Worm (Caenorhabditis elegans): ENCODE measurements around the gene nhr-211.

DNA sequence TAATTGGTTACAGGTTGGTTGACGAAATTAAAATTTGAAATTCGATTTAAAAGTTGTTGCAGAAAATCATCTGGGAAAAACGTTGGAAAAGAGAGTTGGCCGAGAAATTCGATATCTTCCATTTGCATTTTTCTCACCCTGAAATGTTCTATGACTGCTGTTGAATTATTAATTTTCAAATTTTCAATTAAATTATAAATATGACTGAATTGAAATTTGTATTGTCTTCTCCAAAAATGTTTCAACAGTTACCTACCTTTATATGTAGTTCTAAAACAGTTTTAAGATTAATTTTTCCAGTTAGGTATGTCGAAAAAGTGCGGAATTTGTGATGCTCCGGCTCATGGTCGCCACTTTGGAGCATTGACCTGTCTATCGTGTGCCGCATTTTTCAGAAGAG is at the start of gene nhr-211:
- TF ChIP-seq klf-2 (GFP tag; conservative IDR thresholded peaks at IDR 0.05) (no peak), ztf-29 (GFP tag; IDR thresholded peaks at IDR 0.05) (no peak), flt-1 (GFP tag; IDR thresholded peaks at IDR 0.05) (no peak), med-1 (GFP tag; optimal IDR thresholded peaks at IDR 0.05; ENCODE audit: insufficient read depth) (no peak), T22C8.4 (GFP tag; IDR thresholded peaks at IDR 0.05) (no peak), cog-1 (tag; optimal IDR thresholded peaks at IDR 0.05) (no peak), ztf-23 (GFP tag; IDR thresholded peaks at IDR 0.05) (no peak), ref-1 (GFP tag; conservative IDR thresholded peaks at IDR 0.05) (no peak), tab-1 (GFP tag; IDR thresholded peaks at IDR 0.05) (no peak)

Data from whole organism, midembryonic.